Worm (Caenorhabditis elegans) whole organism, mixed stage, embryonic: ENCODE results near the gene clec-166.

Experiments
- M03D4.4 ChIP-seq: sonication (generic microtip); optimal IDR thresholded peaks from 2 replicates; lab custom pipeline; 2017; ENCODE audit warnings: mild to moderate bottlenecking, missing genetic modification characterization, missing compliant biosample characterization
- bed-3 ChIP-seq: fragments of 200-800 bp; sonication (Bioruptor generic); optimal IDR thresholded peaks from 3 replicates; lab custom pipeline; 2018; ENCODE audit warnings: mild to moderate bottlenecking, missing genetic modification characterization, moderate library complexity, missing compliant biosample characterization
- blmp-1 ChIP-seq: fragments of 150-350 bp; optimal IDR thresholded peaks from 2 replicates; lab custom pipeline; 2014; ENCODE audit warnings: missing biosample characterization, missing genetic modification characterization
- ceh-39 ChIP-seq: fragments of 150-350 bp; optimal IDR thresholded peaks from 2 replicates; lab custom pipeline; 2014; ENCODE audit warnings: missing biosample characterization, missing genetic modification characterization
- ceh-43 ChIP-seq: fragments of 200-800 bp; sonication (Bioruptor generic); optimal IDR thresholded peaks from 2 replicates; lab custom pipeline; 2018; ENCODE audit warnings: mild to moderate bottlenecking, missing genetic modification characterization, moderate library complexity, missing compliant biosample characterization
- ceh-83 ChIP-seq: fragments of 200-800 bp; sonication (Bioruptor generic); optimal IDR thresholded peaks from 2 replicates; lab custom pipeline; 2018; ENCODE audit warnings: mild to moderate bottlenecking, missing genetic modification characterization, missing compliant biosample characterization
- cnd-1 ChIP-seq: fragments of 200-800 bp; sonication (Bioruptor generic); optimal IDR thresholded peaks from 2 replicates; lab custom pipeline; 2018; ENCODE audit warnings: mild to moderate bottlenecking, missing genetic modification characterization, missing compliant biosample characterization
- drap-1 ChIP-seq: fragments of 200-800 bp; sonication (Bioruptor generic); optimal IDR thresholded peaks from 3 replicates; lab custom pipeline; 2018; ENCODE audit warnings: mild to moderate bottlenecking, missing genetic modification characterization, missing compliant biosample characterization
- elt-1 ChIP-seq: sonication (generic microtip); optimal IDR thresholded peaks from 2 replicates; lab custom pipeline; 2017; ENCODE audit warnings: missing genetic modification characterization, mild to moderate bottlenecking, missing compliant biosample characterization, antibody characterized with exemption, moderate library complexity, borderline replicate concordance; ENCODE audit not compliant: insufficient read depth
- elt-3 ChIP-seq: fragments of 150-350 bp; optimal IDR thresholded peaks from 2 replicates; lab custom pipeline; 2014; ENCODE audit warnings: missing biosample characterization, missing genetic modification characterization
- flh-1 ChIP-seq: fragments of 200-800 bp; sonication (Bioruptor generic); optimal IDR thresholded peaks from 2 replicates; lab custom pipeline; 2018; ENCODE audit warnings: mild to moderate bottlenecking, missing genetic modification characterization, moderate library complexity, missing compliant biosample characterization
- hlh-1 ChIP-seq: fragments of 150-350 bp; optimal IDR thresholded peaks from 2 replicates; lab custom pipeline; 2014; ENCODE audit warnings: missing biosample characterization, missing genetic modification reagents, missing genetic modification characterization
- lin-13 ChIP-seq: fragments of 150-350 bp; optimal IDR thresholded peaks from 2 replicates; lab custom pipeline; 2014; ENCODE audit warnings: missing biosample characterization, missing genetic modification characterization
- lin-32 ChIP-seq: fragments of 200-800 bp; sonication (Bioruptor generic); optimal IDR thresholded peaks from 2 replicates; lab custom pipeline; 2018; ENCODE audit warnings: mild to moderate bottlenecking, missing genetic modification characterization, missing compliant biosample characterization
- lsy-2 ChIP-seq: fragments of 150-350 bp; optimal IDR thresholded peaks from 2 replicates; lab custom pipeline; 2014; ENCODE audit warnings: missing biosample characterization, missing genetic modification characterization
- mab-5 ChIP-seq: fragments of 150-350 bp; optimal IDR thresholded peaks from 2 replicates; lab custom pipeline; 2014; ENCODE audit warnings: missing biosample characterization, missing genetic modification characterization
- mep-1 ChIP-seq: fragments of 150-350 bp; optimal IDR thresholded peaks from 2 replicates; lab custom pipeline; 2017; ENCODE audit warnings: missing biosample characterization, missing genetic modification reagents, missing genetic modification characterization, inconsistent platforms
- mls-2 ChIP-seq: sonication (generic microtip); optimal IDR thresholded peaks from 2 replicates; lab custom pipeline; 2016; ENCODE audit warnings: mild to moderate bottlenecking, missing genetic modification characterization, moderate library complexity, missing compliant biosample characterization
- nhr-12 ChIP-seq: fragments of 150-350 bp; optimal IDR thresholded peaks from 2 replicates; lab custom pipeline; 2014; ENCODE audit warnings: missing biosample characterization, missing genetic modification characterization
- nhr-2 ChIP-seq: fragments of 150-350 bp; optimal IDR thresholded peaks from 2 replicates; lab custom pipeline; 2014; ENCODE audit warnings: missing biosample characterization, missing genetic modification characterization
- nhr-237 ChIP-seq: fragments of 150-350 bp; optimal IDR thresholded peaks from 2 replicates; lab custom pipeline; 2014; ENCODE audit warnings: missing biosample characterization, missing genetic modification characterization
- nhr-28 ChIP-seq: fragments of 150-350 bp; optimal IDR thresholded peaks from 2 replicates; lab custom pipeline; 2014; ENCODE audit warnings: missing biosample characterization, missing genetic modification characterization
- nhr-76 ChIP-seq: sonication (generic microtip); optimal IDR thresholded peaks from 2 replicates; lab custom pipeline; 2017; ENCODE audit warnings: missing biosample characterization, missing genetic modification characterization
- pha-4 ChIP-seq: fragments of 150-350 bp; optimal IDR thresholded peaks from 2 replicates; lab custom pipeline; 2018; ENCODE audit warnings: missing biosample characterization, missing genetic modification reagents, missing genetic modification characterization
- sem-2 ChIP-seq: fragments of 200-800 bp; sonication (Bioruptor generic); optimal IDR thresholded peaks from 2 replicates; lab custom pipeline; 2018; ENCODE audit warnings: mild to moderate bottlenecking, missing genetic modification characterization, missing compliant biosample characterization
- snpc-4 ChIP-seq: fragments of 150-350 bp; optimal IDR thresholded peaks from 2 replicates; lab custom pipeline; 2014; ENCODE audit warnings: missing biosample characterization, missing genetic modification characterization
- tbx-8 ChIP-seq: fragments of 200-800 bp; sonication (Bioruptor generic); optimal IDR thresholded peaks from 2 replicates; lab custom pipeline; 2018; ENCODE audit warnings: mild to moderate bottlenecking, missing genetic modification characterization, moderate library complexity, missing compliant biosample characterization
- unc-120 ChIP-seq: sonication (generic microtip); optimal IDR thresholded peaks from 2 replicates; lab custom pipeline; 2017; ENCODE audit warnings: missing genetic modification characterization, missing compliant biosample characterization; ENCODE audit not compliant: poor library complexity, severe bottlenecking
- unc-39 ChIP-seq: fragments of 150-350 bp; optimal IDR thresholded peaks from 2 replicates; lab custom pipeline; 2014; ENCODE audit warnings: missing biosample characterization, missing genetic modification characterization
- zip-8 ChIP-seq: fragments of 150-350 bp; optimal IDR thresholded peaks from 2 replicates; lab custom pipeline; 2014; ENCODE audit warnings: missing biosample characterization, missing genetic modification characterization
- ztf-11 ChIP-seq: fragments of 150-350 bp; optimal IDR thresholded peaks from 2 replicates; lab custom pipeline; 2014; ENCODE audit warnings: missing biosample characterization, missing genetic modification characterization

clec-166 gene

DNA sequence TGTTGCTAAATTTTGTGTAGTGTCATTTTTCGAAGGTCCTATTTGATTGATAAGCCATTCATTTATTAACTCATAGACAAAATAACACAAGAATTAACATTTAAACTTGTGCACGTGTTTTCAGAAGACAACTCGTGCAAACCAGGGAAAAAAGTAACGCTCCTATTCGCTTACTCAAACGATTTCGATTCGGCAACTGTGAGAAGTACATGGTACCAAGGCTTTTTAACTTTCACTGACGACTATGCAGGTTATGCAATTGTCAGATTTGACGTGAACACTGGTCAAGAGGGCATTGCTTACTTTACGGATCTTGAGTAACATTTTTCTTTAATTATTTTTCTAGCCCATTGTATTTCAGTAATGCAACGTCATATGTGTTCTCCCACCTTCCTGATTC, 10.8 kb upstream of the clec-166 start:
- no peak for TF ChIP-seq elt-1 (tag; lab: Kevin White, UChicago)
- no peak for TF ChIP-seq nhr-237
- no peak for TF ChIP-seq ceh-43 (GFP tag; lab: Kevin White, UChicago)
- no peak for TF ChIP-seq nhr-12 (tag; lab: Kevin White, UChicago)
- TF ChIP-seq tbx-8: no peak
- no peak for TF ChIP-seq mls-2 (tag; lab: Kevin White, UChicago)
- no peak for TF ChIP-seq nhr-28 (tag; lab: Kevin White, UChicago)
- TF ChIP-seq cnd-1 (tag; lab: Kevin White, UChicago): no peak
- no peak for TF ChIP-seq hlh-1 (tag; lab: Kevin White, UChicago)
- TF ChIP-seq elt-3: no peak
- no peak for TF ChIP-seq zip-8 (tag; lab: Kevin White, UChicago)
- TF ChIP-seq lsy-2 (tag; lab: Kevin White, UChicago): no peak
- TF ChIP-seq flh-1 (GFP tag; lab: Kevin White, UChicago): no peak
- TF ChIP-seq nhr-2: no peak
- TF ChIP-seq snpc-4 (tag; lab: Kevin White, UChicago): no peak
- TF ChIP-seq M03D4.4 (tag; lab: Kevin White, UChicago): no peak
- TF ChIP-seq nhr-76 (tag; lab: Kevin White, UChicago): no peak
- no peak for TF ChIP-seq blmp-1

DNA sequence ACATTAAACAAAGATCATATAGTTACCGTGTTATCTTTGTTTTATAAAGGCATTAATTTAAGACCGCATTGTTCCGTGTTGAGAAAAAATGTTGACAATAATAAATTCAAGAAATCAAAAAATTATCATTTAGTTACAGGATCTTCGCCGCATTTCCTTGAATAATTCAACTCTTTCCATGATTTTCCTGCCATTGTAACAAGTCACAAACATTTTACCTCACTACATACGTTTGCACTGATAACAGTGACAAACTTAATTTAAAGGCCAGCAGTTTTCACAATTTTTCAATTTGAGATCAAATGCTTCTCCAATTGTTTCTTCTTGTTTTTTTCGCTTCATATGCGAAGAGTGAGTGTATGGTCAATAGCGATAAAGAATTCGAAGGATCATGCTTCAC, 9.9 kb upstream of the clec-166 start, which contains the start of gene clec-169:
clec-169 (plus strand) TSS at position 301 of the 400 bp plus-strand sequence.
- TF ChIP-seq lin-32 (GFP tag; lab: Kevin White, UChicago) (no peak), elt-1 (tag; lab: Kevin White, UChicago) (no peak), unc-39 (tag; lab: Kevin White, UChicago) (no peak), sem-2 (GFP tag; lab: Kevin White, UChicago) (no peak)

DNA sequence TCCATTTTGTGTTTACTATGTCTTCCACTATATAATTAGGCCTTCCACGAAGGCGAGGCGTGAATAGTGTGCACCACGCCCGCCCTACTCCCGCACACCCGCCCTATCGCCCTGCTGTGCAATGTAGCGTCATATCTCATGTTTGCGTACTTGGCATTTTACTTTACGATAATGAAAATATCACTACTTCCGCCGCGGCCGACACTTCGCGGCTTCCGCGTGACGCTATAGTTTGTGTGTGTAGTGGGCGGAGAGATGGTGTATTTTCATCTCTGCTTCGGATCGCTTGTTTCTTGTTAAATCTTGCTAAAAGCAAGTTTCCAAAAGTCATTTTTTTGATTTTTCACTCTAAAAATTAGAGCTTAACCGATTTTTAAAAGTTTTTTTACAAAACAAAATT, 9.3 kb upstream of the clec-166 start:
- TF ChIP-seq mep-1 (no peak), lin-13 (tag; lab: Kevin White, UChicago) (no peak), nhr-237 (no peak), unc-120 (tag; lab: Kevin White, UChicago) (no peak), tbx-8 (no peak), ztf-11 (tag; lab: Kevin White, UChicago) (no peak), mab-5 (tag; lab: Kevin White, UChicago) (no peak), ceh-83 (GFP tag; lab: Kevin White, UChicago) (no peak), unc-39 (tag; lab: Kevin White, UChicago) (no peak), blmp-1 (no peak), M03D4.4 (tag; lab: Kevin White, UChicago) (no peak), nhr-12 (tag; lab: Kevin White, UChicago) (no peak), ceh-39 (tag; lab: Kevin White, UChicago) (no peak), elt-3 (no peak), lsy-2 (tag; lab: Kevin White, UChicago) (no peak), pha-4 (tag; lab: Kevin White, UChicago) (no peak)

DNA sequence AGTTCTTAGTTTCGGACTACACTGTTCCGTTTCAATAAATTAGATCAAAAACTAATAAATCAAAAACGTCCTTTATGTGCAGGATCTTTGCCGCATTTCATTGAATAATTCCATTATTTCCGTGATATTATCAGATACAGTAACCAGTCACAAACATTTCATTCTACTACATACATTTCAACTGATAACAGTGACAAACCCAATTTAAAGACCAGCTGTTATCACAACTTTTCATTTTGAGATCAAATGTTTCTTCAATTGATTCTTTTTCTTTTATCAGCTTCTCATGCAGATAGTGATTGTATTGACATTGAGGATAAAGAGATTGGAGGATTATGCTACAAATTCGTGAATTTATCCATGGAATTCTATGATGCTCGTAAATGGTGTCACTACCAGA, 5.6 kb upstream of the clec-166 start, which contains the start of gene clec-168:
clec-168 (plus strand) TSS at position 247 of the 400 bp plus-strand sequence.
- no peak for TF ChIP-seq elt-1 (tag; lab: Kevin White, UChicago)
- TF ChIP-seq mls-2 (tag; lab: Kevin White, UChicago): no peak
- no peak for TF ChIP-seq nhr-2
- TF ChIP-seq, all 35 proteins: peak for 0

- no peak for TF ChIP-seq hlh-1 (tag; lab: Kevin White, UChicago)
- TF ChIP-seq mep-1: no peak
Observed at ce11 chrIV:1255632-1256031, 4.5 kb upstream of the clec-166 start, which contains the start of gene clec-167. clec-167 (minus strand) TSS chrIV:1255732.

DNA sequence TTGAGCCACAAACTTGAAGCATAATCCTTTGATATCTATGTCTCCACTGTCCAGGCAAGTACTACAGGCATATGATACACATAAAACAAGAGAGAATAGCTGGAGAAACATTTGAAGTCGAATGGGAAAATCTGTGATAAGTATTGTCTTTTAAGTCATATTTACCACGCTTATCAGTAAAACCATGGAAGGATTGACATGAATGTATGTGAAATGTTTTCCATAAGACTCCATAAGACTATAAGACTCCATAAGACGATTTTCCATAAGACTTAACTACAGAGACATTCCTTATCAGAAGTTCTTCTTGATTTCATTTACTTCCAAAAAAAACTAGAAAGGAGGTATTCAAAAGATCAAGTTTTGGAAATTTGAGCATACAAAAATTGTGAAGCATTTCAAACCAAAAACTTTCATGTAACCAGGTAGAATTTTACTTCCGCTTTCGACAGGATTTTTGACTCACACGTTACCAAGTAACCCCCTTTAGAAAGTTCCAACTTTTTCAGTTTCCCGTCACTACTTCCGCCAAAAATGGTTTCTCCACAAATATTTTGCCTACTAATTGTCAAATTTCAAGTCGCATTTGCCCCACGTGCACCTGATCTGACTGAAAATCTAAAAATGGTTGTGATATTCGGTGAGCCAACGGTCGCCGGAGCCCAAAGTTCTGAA, 4.2 kb downstream of the clec-166 start, which contains the start of the genes clec-165 and F38A1.11:
clec-165 (minus strand) TSS at position 125 of the 675 bp plus-strand sequence.
F38A1.11 (plus strand) TSS at position 625 of the 675 bp plus-strand sequence.
- TF ChIP-seq tbx-8 (no peak), ceh-83 (GFP tag; lab: Kevin White, UChicago) (no peak), drap-1 (GFP tag; lab: Kevin White, UChicago) (no peak), mep-1 (no peak), bed-3 (no peak), elt-3 (no peak), cnd-1 (tag; lab: Kevin White, UChicago) (no peak), nhr-2 (no peak), mab-5 (tag; lab: Kevin White, UChicago) (no peak)
- TF ChIP-seq, all 35 proteins: peak for 0
